Fruit fly (Drosophila melanogaster): ENCODE data around the gene Ilp2.

Ilp2 gene

DNA sequence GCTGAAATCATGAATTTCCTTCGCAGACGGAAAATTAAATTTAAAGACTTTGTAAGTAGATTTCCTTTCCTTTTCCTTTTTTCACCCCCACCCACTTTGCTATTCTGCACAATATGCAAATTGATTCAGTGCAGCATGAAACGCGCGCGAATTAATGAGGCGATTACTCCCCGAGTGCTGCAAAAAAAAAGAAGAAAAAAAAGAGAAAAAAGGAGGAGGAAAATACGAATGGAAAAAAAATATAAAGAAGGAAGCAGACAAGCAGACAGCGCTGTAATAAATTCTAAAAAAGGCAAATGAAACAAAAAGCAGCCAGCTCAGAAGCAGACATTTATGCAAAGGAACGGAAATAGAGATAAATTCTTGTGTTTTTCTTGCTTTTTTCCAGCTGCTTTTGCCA lies 49.2 kb downstream of the Ilp2 start:
- TF ChIP-seq Hr4 (GFP tag; optimal IDR thresholded peaks at IDR 0.05): no peak
- TF ChIP-seq CG7368 (GFP tag; optimal IDR thresholded peaks at IDR 0.05): peak; percentile 38
- TF ChIP-seq achi (GFP tag; optimal IDR thresholded peaks at IDR 0.05): peak; percentile 45
- no peak for TF ChIP-seq Eip93F (GFP tag; optimal IDR thresholded peaks at IDR 0.05)
- TF ChIP-seq net (GFP tag; optimal IDR thresholded peaks at IDR 0.05): peak; percentile 67
- peak; percentile 56 for TF ChIP-seq pdm3 (GFP tag; optimal IDR thresholded peaks at IDR 0.05)
- TF ChIP-seq CG6808 (GFP tag; optimal IDR thresholded peaks at IDR 0.05): peak; percentile 91
- TF ChIP-seq CG8632 (GFP tag; optimal IDR thresholded peaks at IDR 0.05): peak; percentile 46
- TF ChIP-seq CG1621 (tag; optimal IDR thresholded peaks at IDR 0.05): peak; percentile 64
- no peak for TF ChIP-seq fkh (GFP tag; optimal IDR thresholded peaks at IDR 0.05)
- no peak for TF ChIP-seq Hr39 (GFP tag; optimal IDR thresholded peaks at IDR 0.05)
- TF ChIP-seq eg (GFP tag; IDR thresholded peaks at IDR 0.05): peak; percentile 85
- no peak for TF ChIP-seq vri (GFP tag; optimal IDR thresholded peaks at IDR 0.05)
- peak; percentile 91 for TF ChIP-seq CG9139 (GFP tag; optimal IDR thresholded peaks at IDR 0.05)
- no peak for TF ChIP-seq Ets21C (GFP tag; optimal IDR thresholded peaks at IDR 0.05)
- no peak for TF ChIP-seq Blimp-1 (GFP tag; optimal IDR thresholded peaks at IDR 0.05)
- peak; percentile 65 for TF ChIP-seq Eip75B (GFP tag; optimal IDR thresholded peaks at IDR 0.05)
- no peak for TF ChIP-seq esn (GFP tag; optimal IDR thresholded peaks at IDR 0.05)
- peak; percentile 90 to 91 for TF ChIP-seq ss (GFP tag; optimal IDR thresholded peaks at IDR 0.05)
- TF ChIP-seq CG4318 (GFP tag; optimal IDR thresholded peaks at IDR 0.05): no peak
- TF ChIP-seq CG31627 (GFP tag; optimal IDR thresholded peaks at IDR 0.05): no peak
- peak; percentile 91 for TF ChIP-seq CG6163 (GFP tag; IDR thresholded peaks at IDR 0.05)
- peak; percentile 34 for TF ChIP-seq Sox14 (GFP tag; optimal IDR thresholded peaks at IDR 0.05)
- no peak for TF ChIP-seq CG11902 (GFP tag; optimal IDR thresholded peaks at IDR 0.05)
- TF ChIP-seq CG10669 (GFP tag; optimal IDR thresholded peaks at IDR 0.05): peak; percentile 83
- TF ChIP-seq CG3032 (tag; optimal IDR thresholded peaks at IDR 0.05): peak; percentile 73
- no peak for TF ChIP-seq Eip78C (GFP tag)
- TF ChIP-seq fd85E (GFP tag; optimal IDR thresholded peaks at IDR 0.05): no peak
- TF ChIP-seq Hr38 (GFP tag; optimal IDR thresholded peaks at IDR 0.05): no peak
- TF ChIP-seq Ets96B (tag; optimal IDR thresholded peaks at IDR 0.05): peak; percentile 75
- no peak for TF ChIP-seq lz (GFP tag; optimal IDR thresholded peaks at IDR 0.05)
- no peak for TF ChIP-seq acj6 (GFP tag; optimal IDR thresholded peaks at IDR 0.05)
- TF ChIP-seq CG11294 (GFP tag; IDR thresholded peaks at IDR 0.05): no peak
- TF ChIP-seq CG16779 (tag; optimal IDR thresholded peaks at IDR 0.05): peak; percentile 83
- no peak for TF ChIP-seq CG34406 (GFP tag; optimal IDR thresholded peaks at IDR 0.05)
- no peak for TF ChIP-seq topi (GFP tag; optimal IDR thresholded peaks at IDR 0.05)
- peak; percentile 84 for TF ChIP-seq Lpt (GFP tag; optimal IDR thresholded peaks at IDR 0.05)
- TF ChIP-seq CG10631 (GFP tag; optimal IDR thresholded peaks at IDR 0.05): peak; percentile 7
- TF ChIP-seq Smox (GFP tag; optimal IDR thresholded peaks at IDR 0.05): no peak
- no peak for TF ChIP-seq Met (GFP tag; optimal IDR thresholded peaks at IDR 0.05)
- no peak for TF ChIP-seq Sox102F (GFP tag; optimal IDR thresholded peaks at IDR 0.05)
- TF ChIP-seq CG8319 (GFP tag; optimal IDR thresholded peaks at IDR 0.05): no peak
- peak; percentile 55 for TF ChIP-seq CG32006 (GFP tag; optimal IDR thresholded peaks at IDR 0.05)
- TF ChIP-seq Gug (GFP tag; IDR thresholded peaks at IDR 0.05): no peak
- TF ChIP-seq CG3919 (GFP tag; optimal IDR thresholded peaks at IDR 0.05): peak; percentile 58
- peak; percentile 69 for TF ChIP-seq CG15336 (GFP tag; IDR thresholded peaks at IDR 0.05)
- peak; percentile 84 for TF ChIP-seq CG8119 (GFP tag; IDR thresholded peaks at IDR 0.05)
- TF ChIP-seq CG6276 (GFP tag; optimal IDR thresholded peaks at IDR 0.05): peak; percentile 85
- peak; percentile 41 for TF ChIP-seq fd59A (GFP tag; optimal IDR thresholded peaks at IDR 0.05)
- no peak for TF ChIP-seq Sox15 (GFP tag; optimal IDR thresholded peaks at IDR 0.05)
- peak; percentile 73 for TF ChIP-seq spab (GFP tag; optimal IDR thresholded peaks at IDR 0.05)
- TF ChIP-seq svp (GFP tag): no peak
- peak; percentile 41 for TF ChIP-seq OdsH (GFP tag; optimal IDR thresholded peaks at IDR 0.05)
